Fruit fly (Drosophila melanogaster): ENCODE data around the gene CG15743.

The CG15743 gene

dm6 chrX:13278468-13278982 is 7.0 kb upstream of the CG15743 start (continued):
- TF ChIP-seq Hr3 (GFP tag; optimal IDR thresholded peaks at IDR 0.05) (no peak), grau (tag; optimal IDR thresholded peaks at IDR 0.05) (no peak), CG15479 (GFP tag; optimal IDR thresholded peaks at IDR 0.05) (no peak), ind (GFP tag; optimal IDR thresholded peaks at IDR 0.05) (no peak), Dek (tag; optimal IDR thresholded peaks at IDR 0.05) (no peak), CG6791 (GFP tag; IDR thresholded peaks at IDR 0.05; ENCODE audit: partially characterized antibody) (no peak), wek (GFP tag; optimal IDR thresholded peaks at IDR 0.05) (no peak), sqz (GFP tag; optimal IDR thresholded peaks at IDR 0.05) (peak; percentile 71), trem (tag; optimal IDR thresholded peaks at IDR 0.05) (no peak), sob (GFP tag; IDR thresholded peaks at IDR 0.05) (no peak), Trl (optimal IDR thresholded peaks at IDR 0.05) (peak; percentile 76 to 86), Trl (GFP tag; optimal IDR thresholded peaks at IDR 0.05) (no peak), psq (GFP tag; optimal IDR thresholded peaks at IDR 0.05) (no peak), toy (GFP tag; IDR thresholded peaks at IDR 0.05) (no peak), twi (tag; optimal IDR thresholded peaks at IDR 0.05) (no peak), vnd (GFP tag; IDR thresholded peaks at IDR 0.05; ENCODE audit: partially characterized antibody) (no peak), sc (optimal IDR thresholded peaks at IDR 0.05) (no peak), sc (GFP tag; optimal IDR thresholded peaks at IDR 0.05) (no peak), Oli (tag; optimal IDR thresholded peaks at IDR 0.05) (no peak), CG34422 (GFP tag; IDR thresholded peaks at IDR 0.05) (no peak), CG32532 (GFP tag; IDR thresholded peaks at IDR 0.05) (no peak), ac (GFP tag; optimal IDR thresholded peaks at IDR 0.05) (no peak), gem (tag; optimal IDR thresholded peaks at IDR 0.05) (no peak), CG8290 (GFP tag; optimal IDR thresholded peaks at IDR 0.05) (no peak), CG8290 (tag; optimal IDR thresholded peaks at IDR 0.05) (peak in 1 of 2 experiments; percentile 25), CG10147 (GFP tag; optimal IDR thresholded peaks at IDR 0.05) (no peak), chm (GFP tag; IDR thresholded peaks at IDR 0.05) (no peak), run (tag; optimal IDR thresholded peaks at IDR 0.05) (no peak), CG17328 (GFP tag; IDR thresholded peaks at IDR 0.05) (no peak), Elba2 (GFP tag; optimal IDR thresholded peaks at IDR 0.05) (no peak), nom (GFP tag; optimal IDR thresholded peaks at IDR 0.05) (no peak), Hmr (GFP tag; optimal IDR thresholded peaks at IDR 0.05) (no peak), Hr78 (GFP tag; optimal IDR thresholded peaks at IDR 0.05) (no peak), cg (GFP tag; optimal IDR thresholded peaks at IDR 0.05) (peak; percentile 81), Atf3 (GFP tag; optimal IDR thresholded peaks at IDR 0.05) (no peak), CG9727 (GFP tag; optimal IDR thresholded peaks at IDR 0.05) (no peak), stc (GFP tag; IDR thresholded peaks at IDR 0.05) (no peak), Scr (GFP tag; IDR thresholded peaks at IDR 0.05; ENCODE audit: partially characterized antibody) (no peak), pho (GFP tag; optimal IDR thresholded peaks at IDR 0.05) (no peak), MBD-R2 (GFP tag; IDR thresholded peaks at IDR 0.05) (no peak), sima (GFP tag; optimal IDR thresholded peaks at IDR 0.05) (no peak), stwl (tag; optimal IDR thresholded peaks at IDR 0.05) (no peak), bcd (GFP tag; optimal IDR thresholded peaks at IDR 0.05) (no peak), Med (GFP tag) (peak; percentile 55), cad (GFP tag; optimal IDR thresholded peaks at IDR 0.05) (no peak), eve (GFP tag; optimal IDR thresholded peaks at IDR 0.05) (no peak), hbn (GFP tag; IDR thresholded peaks at IDR 0.05; ENCODE audit: partially characterized antibody) (no peak), Aef1 (GFP tag; IDR thresholded peaks at IDR 0.05) (no peak), CTCF (GFP tag; optimal IDR thresholded peaks at IDR 0.05) (no peak), Mad (GFP tag; optimal IDR thresholded peaks at IDR 0.05) (no peak), CG11560 (tag; IDR thresholded peaks at IDR 0.05) (no peak), CG6765 (GFP tag; optimal IDR thresholded peaks at IDR 0.05) (peak; percentile 23), bowl (GFP tag; IDR thresholded peaks at IDR 0.05) (no peak)

Measured in whole organism, embryonic.